Fruit fly (Drosophila melanogaster): ENCODE results near the gene CG16863.

CG16863 gene

dm6 chr2L:13778648-13779047 lies 12.1 kb upstream of the CG16863 start (continued):
- TF ChIP-seq CG1233 (GFP tag; optimal IDR thresholded peaks at IDR 0.05) (peak; percentile 37), cwo (GFP tag; optimal IDR thresholded peaks at IDR 0.05) (peak; percentile 41), NC2β (GFP tag; optimal IDR thresholded peaks at IDR 0.05) (peak; percentile 5), pnt (GFP tag; optimal IDR thresholded peaks at IDR 0.05) (peak; percentile 12), Ravus (GFP tag; IDR thresholded peaks at IDR 0.05) (peak; percentile 31), CG16813 (GFP tag; IDR thresholded peaks at IDR 0.05; ENCODE audit: partially characterized antibody) (no peak), CG18262 (tag; optimal IDR thresholded peaks at IDR 0.05) (peak; percentile 52), Hr51 (GFP tag; optimal IDR thresholded peaks at IDR 0.05) (peak; percentile 18 to 83), CG17802 (tag; optimal IDR thresholded peaks at IDR 0.05) (no peak), gro (GFP tag; optimal IDR thresholded peaks at IDR 0.05) (peak; percentile 62), BtbVII (GFP tag; optimal IDR thresholded peaks at IDR 0.05) (no peak), CG10366 (GFP tag; IDR thresholded peaks at IDR 0.05) (peak; percentile 58), odd (GFP tag; optimal IDR thresholded peaks at IDR 0.05) (peak; percentile 47), CG15011 (GFP tag; optimal IDR thresholded peaks at IDR 0.05) (peak; percentile 4), sens (GFP tag) (peak; percentile 93), salm (tag; optimal IDR thresholded peaks at IDR 0.05) (peak; percentile 68), en (GFP tag; optimal IDR thresholded peaks at IDR 0.05) (no peak), CG4820 (GFP tag; optimal IDR thresholded peaks at IDR 0.05) (peak; percentile 69), D (optimal IDR thresholded peaks at IDR 0.05) (no peak), D (GFP tag; optimal IDR thresholded peaks at IDR 0.05) (peak; percentile 1), bsh (GFP tag; optimal IDR thresholded peaks at IDR 0.05) (peak in 1 of 2 experiments; percentile 46), CG13624 (GFP tag; optimal IDR thresholded peaks at IDR 0.05) (peak; percentile 40), CG11085 (GFP tag; IDR thresholded peaks at IDR 0.05) (no peak), Spps (tag; optimal IDR thresholded peaks at IDR 0.05) (no peak), Sox100B (GFP tag; optimal IDR thresholded peaks at IDR 0.05) (peak; percentile 68), CG13424 (tag; optimal IDR thresholded peaks at IDR 0.05) (peak; percentile 66), row (GFP tag; IDR thresholded peaks at IDR 0.05) (peak; percentile 65; the same call in 2 of the 3 replicates), hth (optimal IDR thresholded peaks at IDR 0.05) (no peak), tup (GFP tag; optimal IDR thresholded peaks at IDR 0.05) (no peak), Dref (GFP tag; IDR thresholded peaks at IDR 0.05) (no peak), Ets65A (GFP tag) (peak; percentile 93), Jarid2 (GFP tag; optimal IDR thresholded peaks at IDR 0.05) (no peak), tio (GFP tag; optimal IDR thresholded peaks at IDR 0.05) (peak; percentile 56), CG18764 (GFP tag; optimal IDR thresholded peaks at IDR 0.05) (no peak), CG13287 (GFP tag; IDR thresholded peaks at IDR 0.05; ENCODE audit: partially characterized antibody) (no peak), mam (GFP tag; optimal IDR thresholded peaks at IDR 0.05) (peak; percentile 27), Nf-YB (GFP tag; optimal IDR thresholded peaks at IDR 0.05) (peak; percentile 61), CG6683 (GFP tag; optimal IDR thresholded peaks at IDR 0.05) (no peak), jing (GFP tag; optimal IDR thresholded peaks at IDR 0.05) (peak; percentile 41), CG32767 (GFP tag; IDR thresholded peaks at IDR 0.05) (no peak), Hsf (GFP tag; optimal IDR thresholded peaks at IDR 0.05) (peak; percentile 58), CG15601 (tag; optimal IDR thresholded peaks at IDR 0.05) (peak; percentile 33), Bteb2 (GFP tag; optimal IDR thresholded peaks at IDR 0.05) (peak; percentile 52), Trl (optimal IDR thresholded peaks at IDR 0.05) (no peak), Trl (GFP tag; optimal IDR thresholded peaks at IDR 0.05) (peak; percentile 39), CG31224 (GFP tag; IDR thresholded peaks at IDR 0.05) (peak; percentile 9; the same call in 1 of the 2 replicates), E2f2 (GFP tag; IDR thresholded peaks at IDR 0.05) (peak; percentile 38; the same call in 1 of the 2 replicates), CG10209 (GFP tag; optimal IDR thresholded peaks at IDR 0.05) (peak; percentile 73), Dek (tag; optimal IDR thresholded peaks at IDR 0.05) (peak; percentile 54), CG16779 (GFP tag; IDR thresholded peaks at IDR 0.05) (no peak), ewg (GFP tag; optimal IDR thresholded peaks at IDR 0.05) (peak; percentile 55), CG17359 (tag; optimal IDR thresholded peaks at IDR 0.05) (peak; percentile 61)

All from whole organism, embryonic.